Worm (Caenorhabditis elegans): ENCODE data around the gene mmab-1.

mmab-1 gene

DNA sequence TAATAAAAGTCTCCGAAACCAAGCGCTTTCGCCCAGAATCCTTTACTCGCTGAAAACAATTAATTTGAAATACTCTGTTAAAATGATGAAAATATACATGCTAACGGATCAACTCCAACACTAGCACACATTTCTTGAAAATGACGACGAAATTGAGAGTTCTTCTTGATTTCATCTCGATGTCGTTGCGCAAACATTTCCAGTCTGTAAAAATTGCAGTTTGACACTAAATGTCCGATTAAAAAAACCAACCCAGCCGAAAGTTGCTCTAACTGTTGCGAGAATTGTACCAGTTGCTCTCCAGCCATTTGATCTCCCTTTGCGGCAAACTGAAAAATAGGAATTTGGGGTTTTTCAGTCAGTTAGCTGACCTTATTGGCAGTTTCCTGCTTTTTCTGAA lies 39.4 kb upstream of the mmab-1 start:
- no peak for TF ChIP-seq ceh-39 (tag; optimal IDR thresholded peaks at IDR 0.05)
- no peak for TF ChIP-seq elt-1 (tag; optimal IDR thresholded peaks at IDR 0.05; ENCODE audit: borderline replicate concordance, insufficient read depth)
- no peak for TF ChIP-seq nhr-2 (tag; optimal IDR thresholded peaks at IDR 0.05)
- TF ChIP-seq flh-1 (GFP tag; optimal IDR thresholded peaks at IDR 0.05) = no peak
- no peak for TF ChIP-seq mep-1 (tag; optimal IDR thresholded peaks at IDR 0.05)
- no peak for TF ChIP-seq ztf-11 (tag; optimal IDR thresholded peaks at IDR 0.05)
- no peak for TF ChIP-seq ham-2 (GFP tag; optimal IDR thresholded peaks at IDR 0.05)
- TF ChIP-seq zip-8 (tag; optimal IDR thresholded peaks at IDR 0.05) = no peak
- TF ChIP-seq drap-1 (GFP tag; optimal IDR thresholded peaks at IDR 0.05) = no peak
- TF ChIP-seq ceh-83 (GFP tag; optimal IDR thresholded peaks at IDR 0.05) = no peak
- TF ChIP-seq lin-13 (tag; optimal IDR thresholded peaks at IDR 0.05) = no peak
- no peak for TF ChIP-seq elt-3 (tag; optimal IDR thresholded peaks at IDR 0.05)

DNA sequence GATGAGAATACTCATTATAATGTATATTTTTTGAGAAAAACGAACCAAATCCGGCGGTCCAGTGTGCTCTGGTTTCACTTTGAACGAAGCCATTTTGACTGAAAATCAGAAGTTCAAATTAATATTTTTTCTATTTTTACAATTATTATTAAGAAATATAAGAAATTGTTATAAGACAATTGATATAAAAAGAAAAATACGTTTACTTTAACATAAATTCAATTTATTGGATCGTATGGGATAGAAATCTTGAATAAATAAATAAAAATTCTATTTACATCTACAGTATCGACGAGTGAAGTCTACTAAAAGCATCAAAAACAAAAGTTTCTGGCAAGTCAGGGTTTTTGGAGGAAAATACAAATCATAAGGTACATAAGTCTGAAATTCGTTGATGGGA lies 38.3 kb upstream of the mmab-1 start, which contains the start of gene C27F2.4:
TSS of gene C27F2.4 (minus strand) at position 101 of the 400 bp plus-strand sequence.
- TF ChIP-seq tbx-8 (GFP tag; optimal IDR thresholded peaks at IDR 0.05) (no peak), nhr-12 (tag; optimal IDR thresholded peaks at IDR 0.05) (no peak), nhr-2 (tag; optimal IDR thresholded peaks at IDR 0.05) (no peak), sptf-1 (tag; optimal IDR thresholded peaks at IDR 0.05) (no peak), ham-2 (GFP tag; optimal IDR thresholded peaks at IDR 0.05) (no peak), zip-8 (tag; optimal IDR thresholded peaks at IDR 0.05) (no peak), blmp-1 (tag; optimal IDR thresholded peaks at IDR 0.05) (no peak), unc-120 (tag; optimal IDR thresholded peaks at IDR 0.05; ENCODE audit: poor library complexity, severe bottlenecking) (no peak), nhr-76 (tag; optimal IDR thresholded peaks at IDR 0.05) (no peak), ces-1 (GFP tag; optimal IDR thresholded peaks at IDR 0.05) (no peak), ceh-39 (tag; optimal IDR thresholded peaks at IDR 0.05) (no peak)

DNA sequence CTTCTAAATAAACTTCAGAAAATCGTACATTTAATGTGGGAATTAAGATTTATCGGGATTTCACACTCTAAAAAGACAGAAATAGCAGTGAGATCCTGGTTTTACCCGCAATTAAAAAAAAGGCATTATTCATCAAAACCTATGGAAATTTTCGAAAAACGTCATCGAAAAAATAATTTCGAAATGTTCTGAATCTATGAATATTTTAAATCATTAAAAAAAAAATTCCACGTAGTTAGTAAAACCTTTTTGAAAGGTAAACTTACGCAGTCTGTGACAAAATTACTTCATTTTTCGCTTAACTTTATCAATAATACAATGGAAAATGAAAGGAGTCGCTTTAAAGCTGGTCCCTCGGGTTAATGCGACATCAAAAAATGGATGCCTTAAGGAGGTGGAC lies 34.7 kb upstream of the mmab-1 start, which contains the start of gene C26E6.1:
TSS of gene C26E6.1 (plus strand) at position 301 of the 400 bp plus-strand sequence.
- no peak for TF ChIP-seq drap-1 (GFP tag; optimal IDR thresholded peaks at IDR 0.05)
- TF ChIP-seq lsy-2 (tag; optimal IDR thresholded peaks at IDR 0.05) = no peak
- TF ChIP-seq snpc-4 (tag; optimal IDR thresholded peaks at IDR 0.05) = no peak
- TF ChIP-seq unc-39 (tag; optimal IDR thresholded peaks at IDR 0.05) = no peak

DNA sequence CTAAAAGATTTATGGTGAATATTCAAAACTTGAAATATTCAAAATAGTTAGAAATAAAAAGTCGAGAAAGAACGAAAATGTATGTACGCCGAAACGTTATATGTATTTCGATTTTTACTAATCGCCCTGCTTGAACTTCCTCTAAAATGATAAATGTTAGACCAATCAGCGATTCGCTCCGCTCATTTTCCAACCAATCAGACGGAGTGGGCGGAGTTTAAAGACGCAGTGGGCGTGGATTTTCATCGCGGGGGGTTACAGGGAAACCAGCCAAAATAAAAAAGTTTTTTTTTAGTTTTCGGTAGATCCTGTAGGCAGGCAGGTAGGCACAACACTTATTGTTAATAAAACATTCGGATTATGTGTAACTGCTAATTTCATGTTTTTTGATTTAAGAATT lies 31.1 kb upstream of the mmab-1 start:
- TF ChIP-seq pha-4 (tag; optimal IDR thresholded peaks at IDR 0.05) = no peak
- TF ChIP-seq mep-1 (tag; optimal IDR thresholded peaks at IDR 0.05) = no peak
- TF ChIP-seq ceh-83 (GFP tag; optimal IDR thresholded peaks at IDR 0.05) = no peak
- TF ChIP-seq unc-39 (tag; optimal IDR thresholded peaks at IDR 0.05) = no peak

DNA sequence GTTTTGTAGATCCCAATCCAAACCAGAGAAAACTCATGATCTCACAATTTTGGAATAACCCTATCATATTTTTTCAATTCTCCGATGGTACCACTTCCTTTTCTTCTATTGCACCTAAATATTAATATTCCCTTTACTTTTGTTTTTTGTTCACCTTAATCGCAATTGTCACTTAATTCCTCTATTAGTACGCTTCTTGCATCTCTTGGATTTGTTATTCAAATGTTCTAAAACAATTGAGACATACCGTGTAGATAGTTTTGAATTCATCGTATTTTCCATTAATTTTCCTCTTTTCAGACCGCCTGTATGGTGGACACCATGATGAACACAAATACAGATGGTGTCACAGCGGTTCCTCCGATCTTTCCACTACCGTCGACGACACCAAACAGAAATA lies 29.9 kb upstream of the mmab-1 start, which contains the start of gene flh-2:
TSS of gene flh-2 (plus strand) at position 301 of the 400 bp plus-strand sequence.
- no peak for TF ChIP-seq ces-1 (GFP tag; optimal IDR thresholded peaks at IDR 0.05)
- TF ChIP-seq unc-62 (GFP tag; optimal IDR thresholded peaks at IDR 0.05) = no peak
- no peak for TF ChIP-seq zip-8 (tag; optimal IDR thresholded peaks at IDR 0.05)
- TF ChIP-seq lin-32 (GFP tag; optimal IDR thresholded peaks at IDR 0.05) = no peak
- no peak for TF ChIP-seq ceh-39 (tag; optimal IDR thresholded peaks at IDR 0.05)
- no peak for TF ChIP-seq nhr-2 (tag; optimal IDR thresholded peaks at IDR 0.05)
- TF ChIP-seq pha-4 (tag; optimal IDR thresholded peaks at IDR 0.05) = no peak
- no peak for TF ChIP-seq lin-13 (tag; optimal IDR thresholded peaks at IDR 0.05)
- TF ChIP-seq lsy-2 (tag; optimal IDR thresholded peaks at IDR 0.05) = no peak
- no peak for TF ChIP-seq blmp-1 (tag; optimal IDR thresholded peaks at IDR 0.05)
- no peak for TF ChIP-seq snpc-4 (tag; optimal IDR thresholded peaks at IDR 0.05)
- no peak for TF ChIP-seq nhr-237 (tag; optimal IDR thresholded peaks at IDR 0.05)
- no peak for TF ChIP-seq drap-1 (GFP tag; optimal IDR thresholded peaks at IDR 0.05)
- no peak for TF ChIP-seq ztf-11 (tag; optimal IDR thresholded peaks at IDR 0.05)
- TF ChIP-seq tbx-8 (GFP tag; optimal IDR thresholded peaks at IDR 0.05) = no peak

DNA sequence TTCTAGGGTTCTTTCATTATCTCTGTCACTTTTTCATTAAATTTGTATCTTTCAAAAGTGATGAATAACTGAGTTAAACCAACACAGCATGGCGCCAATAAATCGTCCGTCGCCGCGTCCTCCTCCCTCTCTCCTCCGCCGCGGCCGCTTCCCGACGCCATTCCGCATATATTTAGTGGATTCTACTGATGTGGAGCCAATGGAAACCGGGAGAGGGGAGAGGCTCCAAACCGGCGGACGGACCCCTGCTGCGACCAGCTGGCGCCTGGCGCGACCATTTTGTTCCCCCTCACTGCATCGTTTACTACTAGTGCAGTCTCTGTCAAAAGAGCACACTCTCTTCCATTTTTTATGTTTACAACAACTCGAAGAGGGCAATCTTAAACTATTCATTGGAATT lies 29.3 kb upstream of the mmab-1 start:
- no peak for TF ChIP-seq M03D4.4 (tag; optimal IDR thresholded peaks at IDR 0.05)
- TF ChIP-seq ham-2 (GFP tag; optimal IDR thresholded peaks at IDR 0.05) = no peak
- no peak for TF ChIP-seq sem-2 (GFP tag; optimal IDR thresholded peaks at IDR 0.05)
- TF ChIP-seq nhr-12 (tag; optimal IDR thresholded peaks at IDR 0.05) = no peak
- TF ChIP-seq ces-1 (GFP tag; optimal IDR thresholded peaks at IDR 0.05) = no peak
- no peak for TF ChIP-seq unc-120 (tag; optimal IDR thresholded peaks at IDR 0.05; ENCODE audit: poor library complexity, severe bottlenecking)
- no peak for TF ChIP-seq zip-8 (tag; optimal IDR thresholded peaks at IDR 0.05)
- no peak for TF ChIP-seq lin-32 (GFP tag; optimal IDR thresholded peaks at IDR 0.05)
- TF ChIP-seq hlh-1 (tag; optimal IDR thresholded peaks at IDR 0.05) = no peak
- TF ChIP-seq drap-1 (GFP tag; optimal IDR thresholded peaks at IDR 0.05) = no peak
- TF ChIP-seq tbx-8 (GFP tag; optimal IDR thresholded peaks at IDR 0.05) = no peak
- TF ChIP-seq sptf-1 (tag; optimal IDR thresholded peaks at IDR 0.05) = no peak
- TF ChIP-seq blmp-1 (tag; optimal IDR thresholded peaks at IDR 0.05) = no peak
- no peak for TF ChIP-seq mep-1 (tag; optimal IDR thresholded peaks at IDR 0.05)
- TF ChIP-seq nhr-237 (tag; optimal IDR thresholded peaks at IDR 0.05) = no peak
- TF ChIP-seq ceh-43 (GFP tag; optimal IDR thresholded peaks at IDR 0.05) = no peak
